In the genomic region with DNA sequence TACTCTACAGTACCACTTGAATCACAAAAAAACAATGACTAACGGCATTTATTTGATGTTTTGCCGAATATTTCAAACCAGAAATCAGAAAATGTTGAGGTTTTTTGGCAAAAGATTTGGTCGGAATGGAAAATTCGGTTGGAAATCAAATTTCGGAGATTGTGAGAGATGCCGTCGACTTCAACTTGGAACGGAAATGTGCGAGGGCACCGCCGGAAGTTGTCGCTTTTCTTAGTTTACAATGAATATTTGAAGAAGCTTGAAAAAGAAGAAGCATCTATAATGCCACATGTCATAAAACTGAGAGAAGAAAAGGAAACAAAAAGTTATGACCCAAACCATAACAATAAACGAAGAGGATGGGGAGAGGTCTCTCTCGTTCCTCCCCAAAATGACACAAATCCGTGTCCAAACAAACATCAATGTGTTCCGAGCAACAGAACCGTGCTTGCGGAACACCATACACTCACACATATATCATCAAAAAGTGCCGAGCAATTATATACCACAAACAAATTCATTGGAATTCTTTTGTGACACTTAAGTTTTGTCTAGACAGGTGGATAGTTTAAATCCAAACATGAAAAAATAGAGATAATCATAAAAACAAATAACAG, we compare ENCODE assay signal across 2 worm cellular contexts.
TF ChIP-seq lines count a peak whose summit lies in the region.

No protein-coding gene starts in this region.

TF ChIP-seq in whole organism, L1 larva, 84 proteins besides CTCF, POLR2A, EP300 and RAD21 (continued from another document):
- TF ChIP-seq jun-1 (tag; optimal IDR thresholded peaks at IDR 0.05; lab: Kevin White, UChicago), result no peak
- TF ChIP-seq grh-1 (GFP tag; IDR thresholded peaks at IDR 0.05; lab: Robert Waterston, UW), result no peak

TF ChIP-seq in whole organism, L4 larva, 104 proteins besides CTCF, POLR2A, EP300 and RAD21 (continued from another document):
- TF ChIP-seq lin-38 (GFP tag; IDR thresholded peaks at IDR 0.05; lab: Robert Waterston, UW) (peak; percentile 44), php-3 (GFP tag; IDR thresholded peaks at IDR 0.05; lab: Robert Waterston, UW) (no peak), fkh-10 (GFP tag; optimal IDR thresholded peaks at IDR 0.05; lab: Kevin White, UChicago) (peak; percentile 52), aly-2 (tag; optimal IDR thresholded peaks at IDR 0.05; lab: Kevin White, UChicago) (no peak), dmd-9 (GFP tag; IDR thresholded peaks at IDR 0.05; lab: Robert Waterston, UW) (no peak), daf-16 (GFP tag; optimal IDR thresholded peaks at IDR 0.05; lab: Kevin White, UChicago) (no peak), daf-16 (tag; optimal IDR thresholded peaks at IDR 0.05; lab: Kevin White, UChicago) (no peak), unc-62 (GFP tag; optimal IDR thresholded peaks at IDR 0.05 in 1 of 2; lab: Kevin White, UChicago) (peak in 1 of 2 experiments; percentile 61), unc-62 (tag; optimal IDR thresholded peaks at IDR 0.05; lab: Kevin White, UChicago) (no peak), jun-1 (tag; optimal IDR thresholded peaks at IDR 0.05; lab: Kevin White, UChicago) (no peak), ama-1 (optimal IDR thresholded peaks at IDR 0.05; lab: Kevin White, UChicago) (peak; percentile 76), ctbp-1 (GFP tag; IDR thresholded peaks at IDR 0.05; lab: Robert Waterston, UW) (peak; percentile 65; the same call in 1 of the 2 replicates), lin-13 (GFP tag; optimal IDR thresholded peaks at IDR 0.05; lab: Kevin White, UChicago) (no peak), lin-39 (tag; optimal IDR thresholded peaks at IDR 0.05; lab: Kevin White, UChicago) (no peak), F44E2.7 (GFP tag; IDR thresholded peaks at IDR 0.05; lab: Robert Waterston, UW) (no peak), dmd-8 (GFP tag; IDR thresholded peaks at IDR 0.05; lab: Robert Waterston, UW) (0 out of 2 replicates have a peak, but pooled peaks have one; percentile 22), ces-1 (GFP tag; optimal IDR thresholded peaks at IDR 0.05; lab: Kevin White, UChicago) (no peak), ZK337.2 (GFP tag; IDR thresholded peaks at IDR 0.05; lab: Robert Waterston, UW) (no peak), Y75B8A.6 (GFP tag; IDR thresholded peaks at IDR 0.05; lab: Robert Waterston, UW) (no peak), arid-1 (GFP tag; conservative IDR thresholded peaks at IDR 0.05; lab: Robert Waterston, UW) (0 out of 2 replicates have a peak, but pooled peaks have one; percentile 27), F10B5.3 (tag; optimal IDR thresholded peaks at IDR 0.05; lab: Kevin White, UChicago) (no peak), lim-7 (GFP tag; IDR thresholded peaks at IDR 0.05; lab: Robert Waterston, UW) (no peak), D1046.2 (GFP tag; IDR thresholded peaks at IDR 0.05; lab: Robert Waterston, UW) (no peak), cey-2 (tag; optimal IDR thresholded peaks at IDR 0.05; lab: Kevin White, UChicago; ENCODE audit: borderline replicate concordance, insufficient read depth) (no peak), ceh-62 (tag; optimal IDR thresholded peaks at IDR 0.05; lab: Kevin White, UChicago) (no peak), pqm-1 (tag; optimal IDR thresholded peaks at IDR 0.05; lab: Kevin White, UChicago) (no peak), lin-1 (GFP tag; IDR thresholded peaks at IDR 0.05; lab: Robert Waterston, UW) (no peak), hmg-1.1 (GFP tag; IDR thresholded peaks at IDR 0.05; lab: Robert Waterston, UW) (no peak), Y105C5A.15 (GFP tag; IDR thresholded peaks at IDR 0.05; lab: Robert Waterston, UW) (no peak), nhr-6 (tag; optimal IDR thresholded peaks at IDR 0.05; lab: Kevin White, UChicago) (no peak), unc-39 (tag; optimal IDR thresholded peaks at IDR 0.05; lab: Kevin White, UChicago) (no peak), rbr-2 (tag; optimal IDR thresholded peaks at IDR 0.05; lab: Kevin White, UChicago) (no peak), ztf-7 (tag; optimal IDR thresholded peaks at IDR 0.05; lab: Kevin White, UChicago) (no peak), T20F7.1 (GFP tag; optimal IDR thresholded peaks at IDR 0.05; lab: Kevin White, UChicago) (no peak), sdz-12 (GFP tag; optimal IDR thresholded peaks at IDR 0.05; lab: Kevin White, UChicago) (no peak), saeg-2 (GFP tag; IDR thresholded peaks at IDR 0.05; lab: Robert Waterston, UW) (no peak), set-16 (GFP tag; IDR thresholded peaks at IDR 0.05; lab: Robert Waterston, UW) (no peak), lin-29 (GFP tag; IDR thresholded peaks at IDR 0.05; lab: Robert Waterston, UW) (no peak), mdl-1 (tag; optimal IDR thresholded peaks at IDR 0.05; lab: Kevin White, UChicago) (no peak), nhr-237 (tag; optimal IDR thresholded peaks at IDR 0.05; lab: Kevin White, UChicago) (no peak), mes-2 (tag; optimal IDR thresholded peaks at IDR 0.05; lab: Kevin White, UChicago; ENCODE audit: poor library complexity, severe bottlenecking) (peak; percentile 27), dve-1 (tag; optimal IDR thresholded peaks at IDR 0.05; lab: Kevin White, UChicago; ENCODE audit: insufficient read depth) (peak; percentile 17)
